Worm (Caenorhabditis elegans) whole organism, young adult: ENCODE results near the gene K02A6.2.
A peak's percentile ranks its signal among the peaks of the same experiment; 100 is the strongest.

Source experiments
- B0035.1 ChIP-seq: sonication (generic microtip); optimal IDR thresholded peaks from 2 replicates; lab custom pipeline; 2016; ENCODE audit warnings: missing genetic modification characterization, mild to moderate bottlenecking, missing compliant biosample characterization, missing genotype, missing genetic modification reagents
- C06A6.2 ChIP-seq: fragments of 200-800 bp; sonication (Bioruptor generic); conservative IDR thresholded peaks from 2 replicates; pipeline ENCODE4 v1.3.6; 2022; ENCODE audit warnings: missing genetic modification characterization, missing compliant biosample characterization
- C17E4.6 ChIP-seq: fragments of 200-800 bp; sonication (Bioruptor generic); IDR thresholded peaks from 2 replicates; pipeline ENCODE4 v1.3.6; 2022; ENCODE audit warnings: missing genetic modification reagents, missing genetic modification characterization, missing compliant biosample characterization
- F33H1.4 ChIP-seq: fragments of 200-800 bp; sonication (Bioruptor generic); IDR thresholded peaks from 2 replicates; pipeline ENCODE4 v1.3.6; 2022; ENCODE audit warnings: missing genetic modification reagents, missing genetic modification characterization, missing compliant biosample characterization
- F55B11.4 ChIP-seq: sonication (generic microtip); optimal IDR thresholded peaks from 2 replicates; lab custom pipeline; 2016; ENCODE audit warnings: missing compliant biosample characterization, missing genetic modification characterization, borderline replicate concordance; ENCODE audit not compliant: insufficient read depth
- K11D2.4 ChIP-seq: fragments of 200-800 bp; sonication (Bioruptor generic); IDR thresholded peaks from 2 replicates; pipeline ENCODE4 v1.3.6; 2022; ENCODE audit warnings: missing genetic modification reagents, missing genetic modification characterization, missing compliant biosample characterization
- Y67H2A.10 ChIP-seq: fragments of 200-800 bp; sonication (Bioruptor generic); conservative IDR thresholded peaks from 2 replicates; pipeline ENCODE4 v1.3.6; 2022; ENCODE audit warnings: missing genetic modification reagents, missing genetic modification characterization, missing compliant biosample characterization
- ama-1 ChIP-seq, 3 experiments: fragments of 150-350 bp in 1 of 3; sonication (generic microtip) in 2 of 3; optimal IDR thresholded peaks; 2 replicates each; lab custom pipeline; 2014 to 2018; ENCODE audit warnings: missing biosample characterization in 2 of 3, missing genetic modification characterization in 2 of 3, missing genetic modification reagents in 2 of 3
- aptf-2 ChIP-seq: fragments of 200-800 bp; sonication (Bioruptor generic); conservative IDR thresholded peaks from 2 replicates; pipeline ENCODE4 v1.3.6; 2022; ENCODE audit warnings: missing genetic modification reagents, missing genetic modification characterization, missing compliant biosample characterization
- aptf-3 ChIP-seq: fragments of 200-800 bp; sonication (Bioruptor generic); IDR thresholded peaks from 2 replicates; pipeline ENCODE4 v1.3.6; 2022; ENCODE audit warnings: missing genetic modification characterization, missing compliant biosample characterization
- athp-1 ChIP-seq: sonication (generic microtip); optimal IDR thresholded peaks from 2 replicates; lab custom pipeline; 2017; ENCODE audit warnings: mild to moderate bottlenecking, missing genetic modification characterization, missing compliant biosample characterization
- attf-5 ChIP-seq: fragments of 200-800 bp; sonication (Bioruptor generic); optimal IDR thresholded peaks from 2 replicates; lab custom pipeline; 2018; ENCODE audit warnings: mild to moderate bottlenecking, missing genetic modification characterization, missing compliant biosample characterization
- attf-6 ChIP-seq: fragments of 200-800 bp; sonication (Bioruptor generic); IDR thresholded peaks from 2 replicates; pipeline ENCODE4 v1.3.6; 2022; ENCODE audit warnings: missing genetic modification reagents, missing genetic modification characterization, missing compliant biosample characterization
- cebp-1 ChIP-seq, 2 experiments: fragments of 200-800 bp in 1 of 2; sonication (Bioruptor generic) in 1 of 2; sonication (generic microtip) in 1 of 2; IDR thresholded peaks in 1 of 2; optimal IDR thresholded peaks in 1 of 2; 2 replicates each; pipeline versions ENCODE4 v1.3.6 to Lab custom; 2017 to 2022; ENCODE audit warnings: missing compliant biosample characterization in 2 of 2, missing genetic modification characterization in 2 of 2, mild to moderate bottlenecking in 1 of 2, missing genetic modification reagents in 1 of 2, moderate library complexity in 1 of 2
- ceh-100 ChIP-seq: fragments of 200-800 bp; sonication (Bioruptor generic); IDR thresholded peaks from 2 replicates; pipeline ENCODE4 v1.3.6; 2022; ENCODE audit warnings: missing genetic modification reagents, missing genetic modification characterization, missing compliant biosample characterization
- ceh-58 ChIP-seq: fragments of 200-800 bp; sonication (Bioruptor generic); IDR thresholded peaks from 2 replicates; pipeline ENCODE4 v1.3.6; 2022; ENCODE audit warnings: missing genetic modification characterization, missing compliant biosample characterization
- ceh-79 ChIP-seq: sonication (generic microtip); optimal IDR thresholded peaks from 2 replicates; lab custom pipeline; 2017; ENCODE audit warnings: mild to moderate bottlenecking, missing genetic modification characterization, missing compliant biosample characterization
- chd-7 ChIP-seq: sonication (generic microtip); optimal IDR thresholded peaks from 2 replicates; lab custom pipeline; 2016; ENCODE audit warnings: mild to moderate bottlenecking, missing genetic modification characterization, moderate library complexity, missing compliant biosample characterization
- egl-44 ChIP-seq: fragments of 200-800 bp; sonication (Bioruptor generic); IDR thresholded peaks from 2 replicates; pipeline ENCODE4 v1.3.6; 2022; ENCODE audit warnings: missing genetic modification reagents, missing genetic modification characterization, missing compliant biosample characterization
- ekl-4 ChIP-seq: fragments of 200-800 bp; sonication (Bioruptor generic); IDR thresholded peaks from 2 replicates; pipeline ENCODE4 v1.3.6; 2022; ENCODE audit warnings: missing genetic modification reagents, missing genetic modification characterization, missing compliant biosample characterization
- him-1 ChIP-seq: sonication (generic microtip); optimal IDR thresholded peaks from 2 replicates; lab custom pipeline; 2016; ENCODE audit warnings: missing genotype, missing genetic modification reagents, missing genetic modification characterization, missing compliant biosample characterization
- hlh-26 ChIP-seq: fragments of 200-800 bp; sonication (Bioruptor generic); conservative IDR thresholded peaks from 2 replicates; pipeline ENCODE4 v1.3.6; 2022; ENCODE audit warnings: missing genetic modification reagents, missing genetic modification characterization, missing compliant biosample characterization
- hmg-1.2 ChIP-seq: fragments of 200-800 bp; sonication (Bioruptor generic); IDR thresholded peaks from 2 replicates; pipeline ENCODE4 v1.3.6; 2022; ENCODE audit warnings: missing genetic modification reagents, missing genetic modification characterization, missing compliant biosample characterization
- hmg-20 ChIP-seq: fragments of 200-800 bp; sonication (Bioruptor generic); IDR thresholded peaks from 2 replicates; pipeline ENCODE4 v1.3.6; 2022; ENCODE audit warnings: missing genetic modification reagents, missing genetic modification characterization, missing compliant biosample characterization
- hrde-1 ChIP-seq: sonication (generic microtip); optimal IDR thresholded peaks from 2 replicates; lab custom pipeline; 2016; ENCODE audit warnings: missing genetic modification characterization, mild to moderate bottlenecking, missing compliant biosample characterization, moderate library complexity, missing genotype, missing genetic modification reagents, borderline replicate concordance
- hsf-1 ChIP-seq: fragments of 200-800 bp; sonication (Bioruptor generic); IDR thresholded peaks from 2 replicates; pipeline ENCODE4 v1.3.6; 2022; ENCODE audit warnings: missing genetic modification reagents, missing genetic modification characterization, missing compliant biosample characterization
- let-607 ChIP-seq, 2 experiments: fragments of 200-800 bp in 1 of 2; sonication (Bioruptor generic) in 1 of 2; sonication (generic microtip) in 1 of 2; optimal IDR thresholded peaks; 2 replicates each; lab custom pipeline; 2016 to 2018; ENCODE audit warnings: mild to moderate bottlenecking in 2 of 2, missing compliant biosample characterization in 2 of 2, missing genetic modification characterization in 2 of 2, moderate library complexity in 2 of 2, missing genotype in 1 of 2
- lin-54 ChIP-seq: fragments of 200-800 bp; sonication (Bioruptor generic); optimal IDR thresholded peaks from 2 replicates; lab custom pipeline; 2018; ENCODE audit warnings: mild to moderate bottlenecking, missing genetic modification characterization, missing compliant biosample characterization
- lsl-1 ChIP-seq: fragments of 200-800 bp; sonication (Bioruptor generic); optimal IDR thresholded peaks from 2 replicates; lab custom pipeline; 2018; ENCODE audit warnings: mild to moderate bottlenecking, missing genetic modification characterization, moderate library complexity, missing compliant biosample characterization
- madf-8 ChIP-seq: fragments of 200-800 bp; sonication (Bioruptor generic); conservative IDR thresholded peaks from 2 replicates; pipeline ENCODE4 v1.3.6; 2022; ENCODE audit warnings: missing genetic modification reagents, missing genetic modification characterization, missing compliant biosample characterization
- nfyb-1 ChIP-seq: fragments of 200-800 bp; sonication (Bioruptor generic); IDR thresholded peaks from 2 replicates; pipeline ENCODE4 v1.3.6; 2022; ENCODE audit warnings: missing genetic modification reagents, missing genetic modification characterization, missing compliant biosample characterization
- nhr-179 ChIP-seq: sonication (generic microtip); optimal IDR thresholded peaks from 2 replicates; lab custom pipeline; 2016; ENCODE audit warnings: mild to moderate bottlenecking, missing genetic modification characterization, missing compliant biosample characterization
- pbrm-1 ChIP-seq: fragments of 200-800 bp; sonication (Bioruptor generic); IDR thresholded peaks from 2 replicates; pipeline ENCODE4 v1.3.6; 2022; ENCODE audit warnings: missing genetic modification reagents, missing genetic modification characterization, missing compliant biosample characterization
- rpc-1 ChIP-seq, 2 experiments: fragments of 150-350 bp in 1 of 2; sonication (generic microtip) in 1 of 2; optimal IDR thresholded peaks; 2 replicates each; lab custom pipeline; 2014 to 2018; ENCODE audit warnings: missing biosample characterization in 1 of 2, missing genetic modification characterization in 1 of 2, missing genetic modification reagents in 1 of 2, missing genotype in 1 of 2
- sea-2 ChIP-seq: fragments of 200-800 bp; sonication (Bioruptor generic); IDR thresholded peaks from 2 replicates; pipeline ENCODE4 v1.3.6; 2022; ENCODE audit warnings: missing genetic modification characterization, missing compliant biosample characterization
- snpc-3.4 ChIP-seq: sonication (generic microtip); optimal IDR thresholded peaks from 2 replicates; lab custom pipeline; 2017; ENCODE audit warnings: missing genetic modification characterization, mild to moderate bottlenecking, missing compliant biosample characterization, antibody characterized with exemption, moderate library complexity, missing genotype, missing genetic modification reagents
- snpc-4 ChIP-seq, 5 experiments: fragments of 150-350 bp in 1 of 5; sonication (generic microtip) in 4 of 5; optimal IDR thresholded peaks; 2 replicates each; lab custom pipeline; 2014 to 2018; ENCODE audit warnings: missing genetic modification characterization in 5 of 5, missing biosample characterization in 3 of 5, antibody characterized with exemption in 2 of 5, mild to moderate bottlenecking in 2 of 5, missing compliant biosample characterization in 2 of 5, missing genotype in 2 of 5, moderate library complexity in 2 of 5, missing genetic modification reagents in 1 of 5
- tbp1 ChIP-seq: fragments of 200-800 bp; sonication (Bioruptor generic); optimal IDR thresholded peaks from 2 replicates; lab custom pipeline; 2018; ENCODE audit warnings: mild to moderate bottlenecking, missing genetic modification characterization, missing compliant biosample characterization
- unc-62 ChIP-seq: fragments of 150-350 bp; optimal IDR thresholded peaks from 2 replicates; lab custom pipeline; 2014; ENCODE audit warnings: missing biosample characterization, missing genetic modification reagents, missing genetic modification characterization
- zfh-2 ChIP-seq: fragments of 200-800 bp; sonication (Bioruptor generic); conservative IDR thresholded peaks from 2 replicates; pipeline ENCODE4 v1.3.6; 2022; ENCODE audit warnings: missing genetic modification reagents, missing genetic modification characterization, missing compliant biosample characterization
- ztf-26 ChIP-seq: sonication (generic microtip); optimal IDR thresholded peaks from 2 replicates; lab custom pipeline; 2017; ENCODE audit warnings: missing genetic modification characterization, missing compliant biosample characterization
- ztf-28 ChIP-seq: fragments of 200-800 bp; sonication (Bioruptor generic); IDR thresholded peaks from 2 replicates; pipeline ENCODE4 v1.3.6; 2022; ENCODE audit warnings: missing genetic modification reagents, missing genetic modification characterization, missing compliant biosample characterization
- ztf-3 ChIP-seq: fragments of 200-800 bp; sonication (Bioruptor generic); optimal IDR thresholded peaks from 2 replicates; lab custom pipeline; 2018; ENCODE audit warnings: mild to moderate bottlenecking, missing genetic modification characterization, missing compliant biosample characterization

K02A6.2 gene

DNA sequence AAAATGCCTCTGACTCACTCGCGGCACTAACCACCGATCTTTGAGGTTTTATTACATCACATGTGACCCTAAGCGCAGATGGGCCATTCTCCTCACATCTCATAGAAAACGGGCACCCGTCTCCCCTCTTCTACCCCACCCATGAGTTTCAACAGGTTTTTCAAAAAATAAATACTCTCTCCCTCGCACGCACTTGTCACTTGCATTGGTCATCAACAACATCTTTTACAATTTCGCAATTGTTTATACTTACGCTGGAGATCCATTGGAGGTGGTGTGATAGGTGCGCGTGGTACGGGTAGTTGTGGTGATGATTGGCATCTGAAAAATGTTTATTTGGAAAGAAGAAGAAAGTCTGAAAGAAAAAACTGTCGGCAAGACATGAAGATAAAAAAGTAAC, 11.2 kb upstream of the K02A6.2 start, which contains the start of gene M60.4 (continued):
- TF ChIP-seq chd-7 (tag; lab: Kevin White, UChicago) (peak; percentile 21), C06A6.2 (GFP tag; lab: Robert Waterston, UW) (peak; percentile 55), egl-44 (GFP tag; lab: Robert Waterston, UW) (0 out of 2 replicates have a peak, but pooled peaks have one; percentile 29), unc-62 (peak; percentile 80), B0035.1 (tag; lab: Kevin White, UChicago) (no peak), ztf-26 (peak; percentile 48)

- TF ChIP-seq hmg-1.2 (GFP tag; lab: Robert Waterston, UW), result no peak
- TF ChIP-seq K11D2.4, result 0 out of 2 replicates have a peak, but pooled peaks have one; percentile 14
- no peak for TF ChIP-seq pbrm-1 (GFP tag; lab: Robert Waterston, UW)
- no peak for TF ChIP-seq F33H1.4
- TF ChIP-seq Y67H2A.10 (GFP tag; lab: Robert Waterston, UW), result no peak
- TF ChIP-seq, all 124 proteins: peak for 1
These were observed 8.7 kb upstream of the K02A6.2 start for ce11 chrX:8233554-8233953.

- peak; percentile 67; the same call in 1 of the 2 replicates for TF ChIP-seq cebp-1 (GFP tag; IDR thresholded peaks at IDR 0.05; lab: Robert Waterston, UW)
- peak; percentile 93 for TF ChIP-seq cebp-1 (tag; optimal IDR thresholded peaks at IDR 0.05; lab: Kevin White, UChicago)
- TF ChIP-seq hsf-1 (GFP tag; lab: Robert Waterston, UW), result 0 out of 2 replicates have a peak, but pooled peaks have one; percentile 28
- no peak; the same call in none of the 2 replicates for TF ChIP-seq zfh-2 (GFP tag; lab: Robert Waterston, UW)
- TF ChIP-seq hlh-26 (GFP tag; lab: Robert Waterston, UW), result no peak
- peak; percentile 63 for TF ChIP-seq tbp1 (GFP tag; lab: Kevin White, UChicago)
- no peak for TF ChIP-seq attf-6 (GFP tag; lab: Robert Waterston, UW)
- peak; percentile 76 for TF ChIP-seq nfyb-1 (GFP tag; lab: Robert Waterston, UW)
- no peak for TF ChIP-seq snpc-4 (GFP tag; optimal IDR thresholded peaks at IDR 0.05; lab: Kevin White, UChicago)
- TF ChIP-seq snpc-4 (tag; optimal IDR thresholded peaks at IDR 0.05; lab: Kevin White, UChicago), result peak in 2 of 4 experiments; percentile 51
- TF ChIP-seq ekl-4, result peak; percentile 52; the same call in 1 of the 2 replicates
- TF ChIP-seq lin-54 (GFP tag; lab: Kevin White, UChicago), result peak; percentile 46
- TF ChIP-seq F33H1.4, result no peak
- no peak for TF ChIP-seq rpc-1 (optimal IDR thresholded peaks at IDR 0.05; lab: Kevin White, UChicago)
- TF ChIP-seq rpc-1 (tag; optimal IDR thresholded peaks at IDR 0.05; lab: Kevin White, UChicago), result no peak
- TF ChIP-seq aptf-2, result no peak
- no peak for TF ChIP-seq hrde-1 (tag; lab: Kevin White, UChicago)
- no peak for TF ChIP-seq ceh-79
- no peak for TF ChIP-seq F55B11.4 (tag; lab: Kevin White, UChicago)
- no peak for TF ChIP-seq aptf-3 (GFP tag; lab: Robert Waterston, UW)
- TF ChIP-seq athp-1 (tag; lab: Kevin White, UChicago), result no peak
- TF ChIP-seq ztf-3 (GFP tag; lab: Kevin White, UChicago), result peak; percentile 25
- no peak for TF ChIP-seq ztf-28
- TF ChIP-seq sea-2 (GFP tag; lab: Robert Waterston, UW), result no peak
- TF ChIP-seq C17E4.6 (GFP tag; lab: Robert Waterston, UW), result no peak
- peak; percentile 34; the same call in 1 of the 2 replicates for TF ChIP-seq ceh-100 (GFP tag; lab: Robert Waterston, UW)
- no peak for TF ChIP-seq ceh-58 (GFP tag; lab: Robert Waterston, UW)
- peak; percentile 60 to 70 for TF ChIP-seq let-607 (tag; optimal IDR thresholded peaks at IDR 0.05; lab: Kevin White, UChicago)
- TF ChIP-seq hmg-20 (GFP tag; lab: Robert Waterston, UW), result no peak
- TF ChIP-seq attf-5 (GFP tag; lab: Kevin White, UChicago), result peak; percentile 76
- TF ChIP-seq him-1 (tag; lab: Kevin White, UChicago), result no peak
- peak; percentile 79 for TF ChIP-seq chd-7 (tag; lab: Kevin White, UChicago)
- no peak for TF ChIP-seq snpc-3.4 (tag; lab: Kevin White, UChicago)
- no peak for TF ChIP-seq madf-8 (GFP tag; lab: Robert Waterston, UW)
- TF ChIP-seq ama-1 (optimal IDR thresholded peaks at IDR 0.05; lab: Kevin White, UChicago), result no peak
- TF ChIP-seq ama-1 (GFP tag; optimal IDR thresholded peaks at IDR 0.05; lab: Kevin White, UChicago), result no peak
- TF ChIP-seq nhr-179 (tag; lab: Kevin White, UChicago), result no peak
- no peak for TF ChIP-seq lsl-1 (GFP tag; lab: Kevin White, UChicago)
These were observed 7.0 kb upstream of the K02A6.2 start, which contains the start of gene K02A6.3 for ce11 chrX:8231858-8232257. Gene K02A6.3 (minus strand): TSS chrX:8231931.
